Fruit fly (Drosophila melanogaster) whole organism, embryonic: ENCODE results near the gene CG6340.

Source experiments
- CG12155 ChIP-seq: fragments of 200-800 bp; sonication (Bioruptor generic); optimal IDR thresholded peaks from 3 replicates; lab custom pipeline; 2016; ENCODE audit warnings: missing biosample characterization, missing genetic modification characterization
- CG31365 ChIP-seq: fragments of 200-800 bp; sonication (Bioruptor generic); optimal IDR thresholded peaks from 2 replicates; lab custom pipeline; 2018; ENCODE audit warnings: missing biosample characterization, mild to moderate bottlenecking, missing genetic modification characterization
- CG3838 ChIP-seq: fragments of 200-800 bp; sonication (Bioruptor generic); optimal IDR thresholded peaks from 3 replicates; lab custom pipeline; 2016; ENCODE audit warnings: missing biosample characterization, missing genetic modification characterization
- CG8089 ChIP-seq: fragments of 200-800 bp; sonication (Bioruptor generic); optimal IDR thresholded peaks from 3 replicates; lab custom pipeline; 2016; ENCODE audit warnings: missing biosample characterization, missing genetic modification characterization
- Doc3 ChIP-seq: fragments of 200-800 bp; sonication (Bioruptor generic); IDR thresholded peaks from 3 replicates; pipeline ENCODE4 v1.3.6; 2022; ENCODE audit warnings: missing biosample characterization, missing genetic modification characterization; ENCODE audit not compliant: partially characterized antibody
- Ets97D ChIP-seq: fragments of 200-800 bp; sonication (Bioruptor generic); optimal IDR thresholded peaks from 3 replicates; lab custom pipeline; 2016; ENCODE audit warnings: missing biosample characterization, missing genetic modification characterization
- NfI ChIP-seq: fragments of 200-800 bp; sonication (Bioruptor generic); optimal IDR thresholded peaks from 3 replicates; lab custom pipeline; 2018; ENCODE audit warnings: missing biosample characterization, mild to moderate bottlenecking, missing genetic modification characterization, moderate library complexity
- Oli ChIP-seq: fragments of 200-800 bp; sonication (Bioruptor generic); optimal IDR thresholded peaks from 2 replicates; lab custom pipeline; 2018; ENCODE audit warnings: missing biosample characterization, mild to moderate bottlenecking, missing genetic modification characterization, moderate library complexity
- Poxn ChIP-seq: fragments of 200-800 bp; sonication (Bioruptor generic); IDR thresholded peaks from 2 replicates; pipeline ENCODE4 v1.3.6; 2022; ENCODE audit warnings: missing biosample characterization, missing genetic modification characterization
- Ravus ChIP-seq: fragments of 200-800 bp; sonication (Bioruptor generic); IDR thresholded peaks from 2 replicates; pipeline ENCODE4 v1.3.6; 2022; ENCODE audit warnings: missing biosample characterization, missing genetic modification characterization
- ham ChIP-seq: fragments of 200-800 bp; sonication (Bioruptor generic); IDR thresholded peaks from 2 replicates; pipeline ENCODE4 v1.3.6; 2022; ENCODE audit warnings: missing biosample characterization, missing genetic modification characterization
- row ChIP-seq: fragments of 200-800 bp; sonication (Bioruptor generic); IDR thresholded peaks from 3 replicates; pipeline ENCODE4 v1.3.6; 2022; ENCODE audit warnings: missing biosample characterization, missing genetic modification characterization
- shn ChIP-seq: fragments of 200-800 bp; sonication (Bioruptor generic); optimal IDR thresholded peaks from 3 replicates; lab custom pipeline; 2016; ENCODE audit warnings: missing biosample characterization, missing genetic modification characterization
- so ChIP-seq: fragments of 200-800 bp; sonication (Bioruptor generic); IDR thresholded peaks from 3 replicates; pipeline ENCODE4 v1.3.6; 2022; ENCODE audit warnings: missing biosample characterization, missing genetic modification characterization

DNA sequence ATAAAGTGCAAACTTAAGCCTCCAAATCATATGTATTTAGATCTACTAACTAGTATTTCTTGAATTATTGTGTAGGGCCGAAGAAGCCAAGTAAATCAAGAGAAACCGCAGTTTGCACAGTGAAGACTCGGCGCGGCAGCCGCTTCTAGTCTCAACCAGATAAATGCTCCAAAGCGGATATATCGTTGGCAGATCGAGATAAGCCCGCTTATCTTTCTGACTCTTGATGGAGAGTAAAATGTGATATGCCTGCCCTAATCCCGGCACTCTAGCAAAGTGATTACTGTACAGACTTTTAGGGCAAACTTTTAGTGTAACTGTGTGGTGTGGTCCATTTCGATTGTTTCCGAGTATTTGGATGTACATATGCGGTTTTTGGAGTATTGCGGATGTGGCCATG, 33.4 kb upstream of the CG6340 start:
- TF ChIP-seq Poxn, result no peak
- no peak for TF ChIP-seq CG31365 (tag; lab: Kevin White, UChicago)
- no peak for TF ChIP-seq row
- no peak for TF ChIP-seq ham
- no peak for TF ChIP-seq CG3838
- no peak for TF ChIP-seq Ravus
- TF ChIP-seq CG12155 (GFP tag; lab: Kevin White, UChicago), result no peak
- no peak for TF ChIP-seq Oli (tag; lab: Kevin White, UChicago)
- no peak for TF ChIP-seq Doc3
- TF ChIP-seq Ets97D (GFP tag; lab: Kevin White, UChicago), result no peak
- no peak for TF ChIP-seq CG8089 (GFP tag; lab: Kevin White, UChicago)
- no peak for TF ChIP-seq shn (GFP tag; lab: Kevin White, UChicago)
- no peak for TF ChIP-seq NfI (GFP tag; lab: Kevin White, UChicago)
- no peak for TF ChIP-seq so
